Fruit fly (Drosophila melanogaster): ENCODE data around the gene CG7044.

The CG7044 gene

dm6 chr3R:21073141-21073540 is 28.4 kb downstream of the CG7044 start, which contains the start of gene r-l (continued):
- TF ChIP-seq CG7928 (GFP tag; optimal IDR thresholded peaks at IDR 0.05), result peak; percentile 21
- no peak for TF ChIP-seq br (optimal IDR thresholded peaks at IDR 0.05)
- no peak for TF ChIP-seq CG3163 (GFP tag; optimal IDR thresholded peaks at IDR 0.05)
- no peak for TF ChIP-seq NK7.1 (GFP tag; optimal IDR thresholded peaks at IDR 0.05)
- no peak for TF ChIP-seq CG6654 (GFP tag; optimal IDR thresholded peaks at IDR 0.05)
- TF ChIP-seq CG31365 (tag; optimal IDR thresholded peaks at IDR 0.05), result no peak
- TF ChIP-seq row (GFP tag; IDR thresholded peaks at IDR 0.05), result peak; percentile 31; the same call in 1 of the 3 replicates
- no peak for TF ChIP-seq CG7357 (GFP tag; IDR thresholded peaks at IDR 0.05)
- TF ChIP-seq lbe (GFP tag; optimal IDR thresholded peaks at IDR 0.05), result no peak
- peak; percentile 81 for TF ChIP-seq exex (tag; optimal IDR thresholded peaks at IDR 0.05)
- TF ChIP-seq Sry-δ (GFP tag; optimal IDR thresholded peaks at IDR 0.05), result peak; percentile 67
- TF ChIP-seq Vsx1 (GFP tag; optimal IDR thresholded peaks at IDR 0.05), result peak; percentile 44
- peak; percentile 79 for TF ChIP-seq Lhr (GFP tag; optimal IDR thresholded peaks at IDR 0.05)
- TF ChIP-seq Deaf1 (tag; optimal IDR thresholded peaks at IDR 0.05), result no peak
- TF ChIP-seq CG10147 (GFP tag; optimal IDR thresholded peaks at IDR 0.05), result peak; percentile 32
- peak; percentile 88 for TF ChIP-seq Med (GFP tag)
- TF ChIP-seq E2f2 (GFP tag; IDR thresholded peaks at IDR 0.05), result peak; percentile 100
- no peak for TF ChIP-seq CG7745 (tag; optimal IDR thresholded peaks at IDR 0.05)
- TF ChIP-seq CG8944 (GFP tag; optimal IDR thresholded peaks at IDR 0.05), result peak; percentile 8
- TF ChIP-seq p53 (GFP tag; optimal IDR thresholded peaks at IDR 0.05), result peak; percentile 44
- TF ChIP-seq Dip2 (GFP tag; IDR thresholded peaks at IDR 0.05), result no peak
- TF ChIP-seq Ets65A (GFP tag), result no peak
- TF ChIP-seq CG32772 (GFP tag; IDR thresholded peaks at IDR 0.05), result no peak
- TF ChIP-seq CG9797 (GFP tag; optimal IDR thresholded peaks at IDR 0.05), result peak; percentile 93
- TF ChIP-seq knrl (GFP tag; IDR thresholded peaks at IDR 0.05; ENCODE audit: partially characterized antibody), result peak; percentile 45; the same call in 1 of the 3 replicates
- peak; percentile 98 for TF ChIP-seq Elba2 (GFP tag; optimal IDR thresholded peaks at IDR 0.05)
- 0 out of 2 replicates have a peak, but pooled peaks have one; percentile 19 for TF ChIP-seq sob (GFP tag; IDR thresholded peaks at IDR 0.05)
- TF ChIP-seq stwl (tag; optimal IDR thresholded peaks at IDR 0.05), result peak; percentile 54
- TF ChIP-seq CG8281 (tag; optimal IDR thresholded peaks at IDR 0.05), result no peak
- TF ChIP-seq Hmr (GFP tag; optimal IDR thresholded peaks at IDR 0.05), result peak; percentile 46
- peak; percentile 18 for TF ChIP-seq NC2β (GFP tag; optimal IDR thresholded peaks at IDR 0.05)
- TF ChIP-seq CG7839 (tag; optimal IDR thresholded peaks at IDR 0.05), result no peak
- TF ChIP-seq Abd-B (GFP tag; optimal IDR thresholded peaks at IDR 0.05), result peak; percentile 39
- no peak for TF ChIP-seq Atf6 (GFP tag; IDR thresholded peaks at IDR 0.05)
- TF ChIP-seq slp2 (GFP tag; optimal IDR thresholded peaks at IDR 0.05), result no peak
- no peak for TF ChIP-seq ase (GFP tag; IDR thresholded peaks at IDR 0.05)
- peak; percentile 20 for TF ChIP-seq Nf-YB (GFP tag; optimal IDR thresholded peaks at IDR 0.05)
- peak; percentile 98 for TF ChIP-seq gfzf (GFP tag; optimal IDR thresholded peaks at IDR 0.05)
- TF ChIP-seq CG17802 (tag; optimal IDR thresholded peaks at IDR 0.05), result no peak
- TF ChIP-seq CG13123 (GFP tag; optimal IDR thresholded peaks at IDR 0.05), result no peak
- TF ChIP-seq CG16813 (GFP tag; IDR thresholded peaks at IDR 0.05; ENCODE audit: partially characterized antibody), result no peak
- TF ChIP-seq chinmo (GFP tag; IDR thresholded peaks at IDR 0.05; ENCODE audit: partially characterized antibody), result 0 out of 4 replicates have a peak, but pooled peaks have one; percentile 65
- TF ChIP-seq CG30403 (GFP tag; optimal IDR thresholded peaks at IDR 0.05), result no peak
- TF ChIP-seq Antp (GFP tag; optimal IDR thresholded peaks at IDR 0.05), result no peak
- TF ChIP-seq grn (GFP tag; optimal IDR thresholded peaks at IDR 0.05), result peak; percentile 43
- peak; percentile 2 for TF ChIP-seq gcm (GFP tag; optimal IDR thresholded peaks at IDR 0.05)
- no peak for TF ChIP-seq mld (GFP tag; IDR thresholded peaks at IDR 0.05; ENCODE audit: partially characterized antibody)
- TF ChIP-seq CG10274 (GFP tag; optimal IDR thresholded peaks at IDR 0.05), result no peak
- peak; percentile 80 for TF ChIP-seq ftz-f1 (GFP tag; optimal IDR thresholded peaks at IDR 0.05)
- peak; percentile 80 for TF ChIP-seq Ets97D (GFP tag; optimal IDR thresholded peaks at IDR 0.05)
- TF ChIP-seq sug (tag; optimal IDR thresholded peaks at IDR 0.05), result peak; percentile 38
